Fruit fly (Drosophila melanogaster) whole organism: Measurements from ENCODE around the gene CG43450.

Source experiments
- CG8478 ChIP-seq: fragments of >200 bp; optimal IDR thresholded peaks from 2 replicates; lab custom pipeline; 2018; ENCODE audit warnings: inconsistent platforms
- Dll ChIP-seq: fragments of >200 bp; optimal IDR thresholded peaks from 2 replicates; lab custom pipeline; 2017
- EcR ChIP-seq, 2 experiments: fragments of >200 bp; optimal IDR thresholded peaks; 2 replicates each; lab custom pipeline; 2017; ENCODE audit warnings: missing biosample characterization in 2 of 2, missing genetic modification characterization in 2 of 2, missing genetic modification reagents in 2 of 2
- pan ChIP-seq: fragments of >200 bp; optimal IDR thresholded peaks from 2 replicates; lab custom pipeline; 2017
- psq ChIP-seq: fragments of >200 bp; optimal IDR thresholded peaks from 2 replicates; lab custom pipeline; 2017
- usp ChIP-seq: fragments of >200 bp; optimal IDR thresholded peaks from 2 replicates; lab custom pipeline; 2017; ENCODE audit warnings: missing biosample characterization, missing genetic modification characterization, mixed read lengths

The CG43450 gene

DNA sequence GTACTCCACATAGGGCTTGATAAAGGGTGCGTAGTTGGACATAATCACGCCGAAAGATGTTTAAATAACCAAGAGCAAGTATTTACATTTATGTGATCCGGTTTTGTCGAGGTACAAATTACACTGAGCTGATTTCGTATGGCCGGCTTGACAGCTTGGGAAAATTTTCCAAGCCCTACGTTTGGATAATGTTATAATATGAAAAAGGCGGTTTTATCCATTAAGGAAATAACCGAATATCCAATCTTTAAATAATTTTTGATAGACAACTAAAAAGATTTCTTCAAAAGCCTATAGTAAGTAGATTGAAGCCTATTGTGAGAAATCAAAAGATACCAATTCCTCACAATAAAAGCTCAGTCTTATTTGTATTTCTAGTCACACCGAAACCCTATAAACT is at the start of gene CG43450, which contains the start of gene eIF3d2:
Gene CG43450, plus strand, starts transcription at position 384 of the 400 bp plus-strand sequence.
Gene eIF3d2, minus strand, starts transcription at position 101 of the 400 bp plus-strand sequence.
- no peak for TF ChIP-seq EcR (GFP tag; optimal IDR thresholded peaks at IDR 0.05; lab: Kevin White, UChicago)
- no peak for TF ChIP-seq usp
- no peak for TF ChIP-seq psq (lab: Kevin White, UChicago)
- no peak for TF ChIP-seq pan (lab: Kevin White, UChicago)
- no peak for TF ChIP-seq CG8478 (lab: Kevin White, UChicago)

DNA sequence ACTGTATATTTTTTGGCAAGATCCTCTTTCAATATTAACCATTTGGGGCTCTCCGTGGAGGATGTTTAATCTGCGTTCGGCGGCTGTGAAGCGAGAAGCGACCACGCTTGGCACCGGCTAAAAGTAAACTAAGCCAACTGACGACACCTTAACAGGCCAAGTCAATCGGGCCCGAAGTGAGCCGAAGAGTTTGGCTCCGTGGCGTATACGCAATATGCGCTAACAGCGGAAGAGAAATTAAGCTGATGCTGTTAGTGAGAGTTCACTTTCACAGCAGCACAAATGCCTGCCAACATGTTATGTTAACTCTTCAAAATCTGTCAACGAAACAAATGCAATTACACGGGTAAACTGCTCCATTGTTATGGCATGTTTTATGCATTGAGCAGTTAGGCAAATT is 36.6 kb upstream of the CG43450 start, which contains the start of gene dpr15:
Gene dpr15, minus strand, starts transcription at position 101 of the 400 bp plus-strand sequence.
- no peak for TF ChIP-seq EcR (GFP tag; optimal IDR thresholded peaks at IDR 0.05; lab: Kevin White, UChicago)
- no peak for TF ChIP-seq psq (lab: Kevin White, UChicago)
- TF ChIP-seq pan (lab: Kevin White, UChicago) = no peak
- no peak for TF ChIP-seq Dll (lab: Kevin White, UChicago)
- no peak for TF ChIP-seq CG8478 (lab: Kevin White, UChicago)

DNA sequence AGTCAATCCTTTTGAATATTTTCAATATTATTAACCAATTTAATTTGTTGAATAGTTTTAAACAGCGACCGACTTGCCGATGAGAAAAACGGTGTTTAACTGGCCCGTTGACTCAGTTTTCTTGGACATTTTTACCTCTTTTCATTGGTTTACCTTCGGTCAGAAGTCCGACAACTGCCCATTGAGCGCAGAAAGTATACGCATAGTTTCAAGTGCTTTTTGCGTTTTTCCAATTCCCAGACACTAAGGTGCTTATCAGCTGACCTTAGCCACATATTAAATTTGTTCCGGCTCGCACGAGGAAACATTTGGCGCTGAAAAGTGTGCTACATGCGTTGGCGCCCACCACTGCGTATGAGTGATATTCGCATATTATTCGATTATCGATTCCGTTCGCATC is 29.0 kb upstream of the CG43450 start, which contains the start of gene Cpn:
Gene Cpn, minus strand, starts transcription at position 101 of the 400 bp plus-strand sequence.
- TF ChIP-seq Dll (lab: Kevin White, UChicago) = no peak
- TF ChIP-seq CG8478 (lab: Kevin White, UChicago) = no peak
- TF ChIP-seq usp = no peak
- TF ChIP-seq psq (lab: Kevin White, UChicago) = no peak

DNA sequence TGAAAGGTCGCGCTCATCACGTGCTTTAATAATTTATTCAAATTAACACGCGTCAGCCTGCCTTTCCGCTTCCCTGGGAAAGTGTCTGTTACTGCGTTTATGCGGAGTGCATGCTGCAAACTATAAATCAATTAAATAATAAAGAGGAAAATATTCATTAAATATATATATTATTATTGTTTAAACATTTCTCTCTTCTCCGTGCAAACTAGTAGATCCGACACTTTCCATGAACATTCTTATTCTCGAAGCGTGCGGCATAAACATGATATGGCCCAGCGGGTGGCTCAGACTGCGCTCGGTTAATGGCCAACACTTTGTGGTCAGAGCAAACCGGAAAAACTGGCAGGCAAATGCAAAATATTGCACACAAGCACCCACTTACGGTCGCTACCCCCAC is 26.7 kb upstream of the CG43450 start:
- no peak for TF ChIP-seq EcR (GFP tag; optimal IDR thresholded peaks at IDR 0.05; lab: Kevin White, UChicago)
- no peak for TF ChIP-seq pan (lab: Kevin White, UChicago)
- TF ChIP-seq psq (lab: Kevin White, UChicago) = no peak
- no peak for TF ChIP-seq CG8478 (lab: Kevin White, UChicago)
- no peak for TF ChIP-seq usp
- no peak for TF ChIP-seq Dll (lab: Kevin White, UChicago)

DNA sequence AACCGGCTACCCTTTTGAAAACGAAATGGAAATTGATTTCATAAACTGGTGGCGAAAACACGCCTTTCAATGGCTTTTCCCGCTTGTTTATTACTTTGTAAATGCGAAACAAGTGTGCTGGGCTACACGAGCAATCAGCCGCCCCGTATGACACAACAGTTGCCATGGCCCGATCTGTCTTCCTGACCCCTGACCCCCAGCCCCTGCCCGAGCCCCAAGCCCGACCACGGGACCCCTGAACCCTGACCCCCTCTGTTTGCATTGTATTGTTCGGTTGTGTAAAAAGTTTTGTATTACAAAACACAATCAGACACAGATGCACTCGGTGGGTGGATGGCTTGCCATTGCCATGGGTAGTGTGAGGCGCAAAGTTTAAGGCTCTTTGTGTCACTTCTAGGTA is 9.5 kb upstream of the CG43450 start:
- TF ChIP-seq usp (no peak), Dll (lab: Kevin White, UChicago) (no peak), pan (lab: Kevin White, UChicago) (no peak), CG8478 (lab: Kevin White, UChicago) (no peak), psq (lab: Kevin White, UChicago) (no peak), EcR (GFP tag; optimal IDR thresholded peaks at IDR 0.05; lab: Kevin White, UChicago) (no peak)

DNA sequence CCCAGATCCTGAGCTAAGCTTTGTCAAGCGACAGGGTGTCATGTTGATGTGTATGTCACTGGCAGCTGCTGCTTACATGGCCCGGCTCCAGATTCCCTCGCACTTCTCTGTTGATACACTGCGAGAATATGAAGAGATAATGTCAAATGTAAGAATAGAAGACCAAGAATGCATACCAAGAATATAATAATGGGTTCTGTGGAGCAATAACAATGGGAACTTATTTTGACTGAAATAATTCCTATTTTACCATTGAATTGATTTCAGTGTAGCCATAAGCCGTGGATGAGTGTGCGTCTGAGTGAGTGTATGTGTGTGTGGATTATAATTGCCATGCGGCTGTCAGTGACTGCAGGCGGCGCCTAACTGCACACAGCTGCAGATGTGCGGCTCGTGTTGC is 1.0 kb downstream of the CG43450 start:
- TF ChIP-seq Dll (lab: Kevin White, UChicago) (no peak), usp (no peak), EcR (GFP tag; optimal IDR thresholded peaks at IDR 0.05; lab: Kevin White, UChicago) (no peak), psq (lab: Kevin White, UChicago) (no peak), CG8478 (lab: Kevin White, UChicago) (no peak), pan (lab: Kevin White, UChicago) (no peak)

DNA sequence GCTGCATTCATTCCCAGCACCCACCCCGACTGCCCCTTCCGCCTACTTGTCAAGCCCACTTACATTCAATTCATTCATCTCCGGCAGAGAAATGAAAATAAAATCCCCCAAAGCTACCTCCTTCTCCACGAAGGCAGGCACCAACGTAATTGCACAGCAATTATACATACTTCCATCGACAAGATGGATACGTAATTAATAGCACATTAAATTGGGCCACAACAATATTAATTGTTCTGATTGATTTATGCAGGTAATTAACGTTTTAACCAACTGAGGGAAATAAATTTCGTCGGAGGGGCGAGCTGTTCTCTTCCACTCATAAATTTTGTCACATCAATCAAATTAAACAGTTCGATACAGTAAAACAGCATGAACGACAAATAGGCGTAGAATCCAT is 2.5 kb downstream of the CG43450 start, which contains the start of gene Adk1:
Gene Adk1, plus strand, starts transcription at position 301 of the 400 bp plus-strand sequence.
- no peak for TF ChIP-seq pan (lab: Kevin White, UChicago)
- no peak for TF ChIP-seq EcR (GFP tag; optimal IDR thresholded peaks at IDR 0.05; lab: Kevin White, UChicago)
- no peak for TF ChIP-seq CG8478 (lab: Kevin White, UChicago)
- TF ChIP-seq usp = no peak
- TF ChIP-seq Dll (lab: Kevin White, UChicago) = no peak
- no peak for TF ChIP-seq psq (lab: Kevin White, UChicago)

DNA sequence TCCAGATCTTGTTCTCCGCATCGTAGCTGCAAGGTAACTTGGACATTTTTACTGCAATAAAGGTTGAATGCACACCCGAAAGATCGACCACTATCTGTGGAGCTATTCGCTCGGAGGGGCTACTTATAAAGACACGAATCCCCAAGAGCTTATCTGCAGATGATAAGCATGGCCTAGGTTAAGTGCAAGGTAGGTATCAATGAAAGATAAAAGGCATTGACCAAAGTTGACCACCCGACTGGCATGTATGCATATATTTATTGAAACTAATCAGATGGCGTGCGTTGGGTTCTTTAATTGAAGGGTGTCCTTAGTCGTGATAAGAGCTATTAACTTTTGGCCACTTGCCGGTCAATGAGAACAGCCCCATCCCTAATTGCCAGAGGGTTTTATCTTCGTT is 15.2 kb downstream of the CG43450 start, which contains the start of gene CG4830:
Gene CG4830, minus strand, starts transcription at position 101 of the 400 bp plus-strand sequence.
- TF ChIP-seq Dll (lab: Kevin White, UChicago) = no peak
- TF ChIP-seq EcR (GFP tag; optimal IDR thresholded peaks at IDR 0.05; lab: Kevin White, UChicago) = no peak
- no peak for TF ChIP-seq usp
- no peak for TF ChIP-seq CG8478 (lab: Kevin White, UChicago)
- no peak for TF ChIP-seq psq (lab: Kevin White, UChicago)
- TF ChIP-seq pan (lab: Kevin White, UChicago) = no peak

DNA sequence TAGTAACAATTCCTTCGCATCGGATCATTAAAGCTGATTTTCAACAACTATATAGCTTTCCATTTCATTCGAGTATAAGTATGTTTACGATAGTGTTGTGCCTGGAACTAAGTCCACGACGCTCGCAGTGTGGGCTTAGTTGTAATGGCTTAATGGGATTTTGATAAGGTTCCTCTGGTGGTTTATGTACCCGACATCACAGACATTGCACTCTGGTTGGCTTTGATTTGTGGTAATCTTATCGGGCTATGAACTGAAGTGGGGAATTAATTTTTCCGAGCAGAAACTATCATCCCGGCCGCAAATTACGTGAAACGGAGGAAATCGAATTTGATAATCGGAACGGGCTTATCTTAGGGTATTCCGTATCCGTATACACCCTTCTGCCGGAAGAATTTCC is 16.5 kb downstream of the CG43450 start:
- TF ChIP-seq EcR (GFP tag; optimal IDR thresholded peaks at IDR 0.05; lab: Kevin White, UChicago) (no peak), psq (lab: Kevin White, UChicago) (no peak), Dll (lab: Kevin White, UChicago) (no peak), pan (lab: Kevin White, UChicago) (no peak), usp (no peak), CG8478 (lab: Kevin White, UChicago) (no peak)

DNA sequence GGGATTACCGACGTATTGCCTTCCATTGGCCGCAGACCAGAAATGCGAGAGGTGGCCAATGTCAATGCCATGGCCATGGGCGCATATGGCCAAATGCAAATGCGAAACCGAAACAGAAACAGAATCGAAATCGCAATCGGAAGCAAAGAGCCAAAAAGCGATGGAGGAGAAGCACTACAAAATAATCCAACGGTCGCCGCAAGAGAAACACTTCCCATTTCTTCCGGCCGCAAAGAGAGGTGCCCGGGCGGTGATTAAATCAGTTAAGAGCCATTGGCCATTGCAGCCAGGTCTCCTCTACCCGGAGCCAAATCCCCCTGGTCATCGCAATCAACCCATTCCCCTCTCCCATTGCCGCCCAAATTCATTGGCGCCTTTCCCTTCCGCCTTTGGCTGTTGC is 19.1 kb downstream of the CG43450 start, which contains the start of gene CG14742:
Gene CG14742, plus strand, starts transcription at position 301 of the 400 bp plus-strand sequence.
- TF ChIP-seq EcR (GFP tag; optimal IDR thresholded peaks at IDR 0.05; lab: Kevin White, UChicago) (no peak), pan (lab: Kevin White, UChicago) (no peak), Dll (lab: Kevin White, UChicago) (no peak), usp (no peak), CG8478 (lab: Kevin White, UChicago) (no peak), psq (lab: Kevin White, UChicago) (no peak)

DNA sequence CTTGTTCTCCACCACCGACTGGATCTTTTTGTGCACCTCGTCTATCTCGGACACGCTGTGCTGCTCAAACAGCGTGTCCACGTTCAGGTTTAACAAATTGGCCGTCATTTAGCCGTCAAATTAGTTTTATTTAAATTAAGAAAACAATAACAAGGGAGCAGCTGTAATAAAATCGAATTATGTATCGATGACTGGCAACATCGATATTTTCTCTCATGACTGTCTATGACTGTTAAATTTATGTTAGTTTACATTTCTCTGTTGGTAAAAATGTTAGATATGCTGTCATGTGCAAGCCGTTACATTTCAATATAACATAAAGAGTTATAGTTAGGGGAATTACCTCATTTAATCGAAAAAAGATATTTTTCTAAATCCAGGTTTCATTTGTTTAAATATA is 24.4 kb downstream of the CG43450 start, which contains the start of gene Cog1:
Gene Cog1, minus strand, starts transcription at position 190 of the 400 bp plus-strand sequence.
- TF ChIP-seq CG8478 (lab: Kevin White, UChicago) (no peak), pan (lab: Kevin White, UChicago) (no peak), Dll (lab: Kevin White, UChicago) (no peak), psq (lab: Kevin White, UChicago) (no peak), EcR (GFP tag; optimal IDR thresholded peaks at IDR 0.05; lab: Kevin White, UChicago) (no peak), usp (no peak)

DNA sequence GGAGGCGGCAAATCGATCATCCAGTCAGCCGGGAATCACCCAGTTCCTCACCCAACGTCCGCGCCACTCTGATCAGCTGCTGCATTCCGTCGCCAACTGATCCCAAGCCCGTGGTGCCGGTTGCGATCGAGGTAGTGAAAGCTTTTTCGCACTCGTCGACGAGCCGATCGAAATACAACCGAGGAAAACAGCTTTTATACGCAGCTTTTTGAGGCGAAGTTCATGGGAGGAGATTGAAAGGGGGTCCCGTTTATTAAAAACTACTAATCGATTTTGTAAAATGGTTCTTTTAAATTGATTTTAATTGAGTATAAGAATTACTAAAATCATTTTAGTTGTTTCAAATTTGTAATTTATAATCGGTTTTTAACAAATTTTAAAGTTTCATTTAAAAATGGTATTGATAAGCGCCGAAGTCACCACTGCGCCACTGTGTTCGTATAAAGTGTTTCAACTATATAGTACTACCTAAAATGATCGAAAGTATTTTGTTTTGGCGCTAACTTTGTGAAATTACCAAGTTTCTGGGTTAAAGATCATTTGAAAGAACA is 26.3 kb downstream of the CG43450 start, which contains the start of gene CG4860:
Gene CG4860, minus strand, starts transcription at position 99 of the 551 bp plus-strand sequence.
- TF ChIP-seq EcR (GFP tag; optimal IDR thresholded peaks at IDR 0.05; lab: Kevin White, UChicago) (no peak), CG8478 (lab: Kevin White, UChicago) (no peak), Dll (lab: Kevin White, UChicago) (no peak)
